ENCODE assay signal across 1 fruit fly cellular context in the genomic region with DNA sequence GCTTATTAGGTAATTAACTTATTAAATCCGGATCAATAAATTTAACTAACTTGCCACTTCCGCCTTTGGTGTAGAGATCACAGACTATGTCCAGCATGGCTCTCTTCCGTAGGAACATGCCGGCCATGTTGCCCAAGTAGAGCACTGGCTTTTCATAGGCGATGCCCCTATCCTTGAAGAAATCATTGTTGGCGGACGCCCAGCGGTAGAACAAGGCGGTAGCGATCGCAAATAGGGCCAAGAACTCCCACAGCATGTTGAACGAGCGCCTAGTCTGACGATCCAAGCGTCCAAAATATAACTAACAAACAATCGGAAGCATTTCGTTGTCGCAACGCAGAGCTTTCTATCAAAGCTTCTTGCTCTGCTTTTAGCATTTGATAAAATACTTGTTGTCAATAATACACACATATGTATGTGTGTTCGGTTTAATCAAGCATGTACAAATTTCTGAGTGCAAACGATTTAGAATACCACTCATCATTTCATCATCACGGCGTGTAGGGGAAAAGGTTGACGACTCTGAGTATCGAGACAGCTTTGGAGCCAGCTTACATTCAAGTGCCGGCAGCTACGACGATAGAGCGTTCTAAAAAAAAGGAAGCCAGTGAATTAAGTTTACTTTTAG.
TF ChIP-seq lines count a peak whose summit lies in the region.

A gene (minus strand): TSS at position 310 of the 628 bp plus-strand sequence.

TF ChIP-seq in whole organism, embryonic, 481 proteins besides CTCF, POLR2A, EP300 and RAD21 (continued from another document):
- TF ChIP-seq ranshi (GFP tag; IDR thresholded peaks at IDR 0.05; lab: Robert Waterston, UW) (no peak), sug (tag; optimal IDR thresholded peaks at IDR 0.05; lab: Kevin White, UChicago) (peak; percentile 2), Dp (GFP tag; optimal IDR thresholded peaks at IDR 0.05; lab: Kevin White, UChicago) (no peak), Hmr (GFP tag; optimal IDR thresholded peaks at IDR 0.05; lab: Kevin White, UChicago) (no peak), Lpt (GFP tag; optimal IDR thresholded peaks at IDR 0.05; lab: Kevin White, UChicago) (no peak), CG9609 (GFP tag; optimal IDR thresholded peaks at IDR 0.05; lab: Kevin White, UChicago) (no peak), Antp (GFP tag; optimal IDR thresholded peaks at IDR 0.05; lab: Kevin White, UChicago) (no peak), ato (GFP tag; IDR thresholded peaks at IDR 0.05; lab: Robert Waterston, UW; ENCODE audit: partially characterized antibody) (no peak), CG10321 (GFP tag; IDR thresholded peaks at IDR 0.05; lab: Robert Waterston, UW) (no peak), CG8388 (GFP tag; optimal IDR thresholded peaks at IDR 0.05; lab: Kevin White, UChicago) (no peak), CG13123 (GFP tag; optimal IDR thresholded peaks at IDR 0.05; lab: Kevin White, UChicago) (no peak), tgo (GFP tag; IDR thresholded peaks at IDR 0.05; lab: Robert Waterston, UW) (no peak), CG12071 (GFP tag; optimal IDR thresholded peaks at IDR 0.05; lab: Kevin White, UChicago) (peak; percentile 19), CG13624 (GFP tag; optimal IDR thresholded peaks at IDR 0.05; lab: Kevin White, UChicago) (no peak), z (GFP tag; IDR thresholded peaks at IDR 0.05; lab: Robert Waterston, UW) (peak; percentile 88), corto (GFP tag; optimal IDR thresholded peaks at IDR 0.05; lab: Kevin White, UChicago) (no peak), C15 (GFP tag; IDR thresholded peaks at IDR 0.05; lab: Robert Waterston, UW) (no peak), CG1792 (GFP tag; optimal IDR thresholded peaks at IDR 0.05; lab: Kevin White, UChicago) (no peak), bab2 (GFP tag; optimal IDR thresholded peaks at IDR 0.05; lab: Kevin White, UChicago) (no peak), tap (tag; optimal IDR thresholded peaks at IDR 0.05; lab: Kevin White, UChicago) (no peak), dm (GFP tag; optimal IDR thresholded peaks at IDR 0.05; lab: Kevin White, UChicago) (no peak), CG3726 (GFP tag; IDR thresholded peaks at IDR 0.05; lab: Robert Waterston, UW) (no peak), MESR4 (GFP tag; optimal IDR thresholded peaks at IDR 0.05; lab: Kevin White, UChicago) (no peak), CG5245 (GFP tag; optimal IDR thresholded peaks at IDR 0.05; lab: Kevin White, UChicago) (no peak), tx (GFP tag; optimal IDR thresholded peaks at IDR 0.05; lab: Kevin White, UChicago) (no peak), CG5180 (GFP tag; optimal IDR thresholded peaks at IDR 0.05; lab: Kevin White, UChicago) (no peak), CG18619 (GFP tag; optimal IDR thresholded peaks at IDR 0.05; lab: Kevin White, UChicago) (no peak), ERR (GFP tag; optimal IDR thresholded peaks at IDR 0.05; lab: Kevin White, UChicago) (no peak), bowl (GFP tag; IDR thresholded peaks at IDR 0.05; lab: Robert Waterston, UW) (no peak), unpg (GFP tag; optimal IDR thresholded peaks at IDR 0.05; lab: Kevin White, UChicago) (no peak), chinmo (GFP tag; IDR thresholded peaks at IDR 0.05; lab: Robert Waterston, UW; ENCODE audit: partially characterized antibody) (0 out of 4 replicates have a peak, but pooled peaks have one; percentile 43), run (tag; optimal IDR thresholded peaks at IDR 0.05; lab: Kevin White, UChicago) (no peak), ken (GFP tag; IDR thresholded peaks at IDR 0.05; lab: Robert Waterston, UW) (no peak), CG9876 (GFP tag; optimal IDR thresholded peaks at IDR 0.05; lab: Kevin White, UChicago) (no peak), pho (GFP tag; optimal IDR thresholded peaks at IDR 0.05; lab: Kevin White, UChicago) (no peak), CG10462 (GFP tag; optimal IDR thresholded peaks at IDR 0.05; lab: Kevin White, UChicago) (no peak), insv (GFP tag; optimal IDR thresholded peaks at IDR 0.05; lab: Kevin White, UChicago) (no peak), HLH4C (GFP tag; IDR thresholded peaks at IDR 0.05; lab: Robert Waterston, UW; ENCODE audit: partially characterized antibody) (no peak), CHES-1-like (GFP tag; optimal IDR thresholded peaks at IDR 0.05; lab: Kevin White, UChicago) (no peak), tio (GFP tag; optimal IDR thresholded peaks at IDR 0.05; lab: Kevin White, UChicago) (no peak), vfl (GFP tag; optimal IDR thresholded peaks at IDR 0.05; lab: Kevin White, UChicago) (no peak), CG2199 (GFP tag; IDR thresholded peaks at IDR 0.05; lab: Robert Waterston, UW) (no peak), CG30431 (GFP tag; optimal IDR thresholded peaks at IDR 0.05; lab: Kevin White, UChicago) (no peak), Nf-YA (GFP tag; IDR thresholded peaks at IDR 0.05; lab: Robert Waterston, UW) (no peak), Atf6 (GFP tag; IDR thresholded peaks at IDR 0.05; lab: Robert Waterston, UW) (0 out of 2 replicates have a peak, but pooled peaks have one; percentile 7), lov (optimal IDR thresholded peaks at IDR 0.05; lab: Kevin White, UChicago) (no peak), lov (GFP tag; IDR thresholded peaks at IDR 0.05; lab: Robert Waterston, UW) (no peak), CG11398 (GFP tag; optimal IDR thresholded peaks at IDR 0.05; lab: Kevin White, UChicago) (no peak), CG5953 (GFP tag; IDR thresholded peaks at IDR 0.05; lab: Robert Waterston, UW) (no peak), Lhr (GFP tag; optimal IDR thresholded peaks at IDR 0.05; lab: Kevin White, UChicago) (no peak), crol (GFP tag; IDR thresholded peaks at IDR 0.05; lab: Robert Waterston, UW) (no peak), chm (GFP tag; IDR thresholded peaks at IDR 0.05; lab: Robert Waterston, UW) (peak; percentile 43), stwl (tag; optimal IDR thresholded peaks at IDR 0.05; lab: Kevin White, UChicago) (no peak), Oli (tag; optimal IDR thresholded peaks at IDR 0.05; lab: Kevin White, UChicago) (no peak), zen (tag; optimal IDR thresholded peaks at IDR 0.05; lab: Kevin White, UChicago) (no peak), CG10267 (tag; optimal IDR thresholded peaks at IDR 0.05; lab: Kevin White, UChicago) (no peak), toy (GFP tag; IDR thresholded peaks at IDR 0.05; lab: Robert Waterston, UW) (no peak), emc (GFP tag; optimal IDR thresholded peaks at IDR 0.05; lab: Kevin White, UChicago) (no peak), CG12769 (tag; optimal IDR thresholded peaks at IDR 0.05; lab: Kevin White, UChicago) (no peak), Hsf (GFP tag; optimal IDR thresholded peaks at IDR 0.05; lab: Kevin White, UChicago) (no peak), CG6854 (GFP tag; optimal IDR thresholded peaks at IDR 0.05; lab: Kevin White, UChicago) (no peak), p53 (GFP tag; optimal IDR thresholded peaks at IDR 0.05; lab: Kevin White, UChicago) (no peak), Dll (GFP tag; IDR thresholded peaks at IDR 0.05; lab: Robert Waterston, UW; ENCODE audit: partially characterized antibody) (no peak), Blimp-1 (GFP tag; optimal IDR thresholded peaks at IDR 0.05; lab: Kevin White, UChicago) (no peak), CG8281 (tag; optimal IDR thresholded peaks at IDR 0.05; lab: Kevin White, UChicago) (peak; percentile 8), repo (GFP tag; optimal IDR thresholded peaks at IDR 0.05; lab: Kevin White, UChicago) (no peak), CG13775 (GFP tag; optimal IDR thresholded peaks at IDR 0.05; lab: Kevin White, UChicago) (no peak), CG15696 (tag; optimal IDR thresholded peaks at IDR 0.05; lab: Kevin White, UChicago) (no peak), gfzf (GFP tag; optimal IDR thresholded peaks at IDR 0.05; lab: Kevin White, UChicago) (no peak), CG4328 (GFP tag; optimal IDR thresholded peaks at IDR 0.05; lab: Kevin White, UChicago) (no peak), sens (GFP tag; lab: Kevin White, UChicago) (peak; percentile 1), Poxn (GFP tag; IDR thresholded peaks at IDR 0.05; lab: Robert Waterston, UW) (no peak), CG15601 (tag; optimal IDR thresholded peaks at IDR 0.05; lab: Kevin White, UChicago) (no peak), ara (GFP tag; IDR thresholded peaks at IDR 0.05; lab: Robert Waterston, UW) (no peak), Stat92E (GFP tag; optimal IDR thresholded peaks at IDR 0.05; lab: Kevin White, UChicago) (no peak), CG14860 (GFP tag; IDR thresholded peaks at IDR 0.05; lab: Robert Waterston, UW; ENCODE audit: partially characterized antibody) (no peak), TFAM (GFP tag; optimal IDR thresholded peaks at IDR 0.05; lab: Kevin White, UChicago) (no peak), Ada2b (GFP tag; IDR thresholded peaks at IDR 0.05; lab: Robert Waterston, UW) (no peak), nerfin-1 (tag; optimal IDR thresholded peaks at IDR 0.05; lab: Kevin White, UChicago) (no peak), fru (optimal IDR thresholded peaks at IDR 0.05; lab: Kevin White, UChicago) (no peak), CG33557 (GFP tag; optimal IDR thresholded peaks at IDR 0.05; lab: Kevin White, UChicago) (no peak), crc (GFP tag; optimal IDR thresholded peaks at IDR 0.05; lab: Kevin White, UChicago) (no peak), CG16863 (GFP tag; optimal IDR thresholded peaks at IDR 0.05; lab: Kevin White, UChicago) (no peak), trh (GFP tag; optimal IDR thresholded peaks at IDR 0.05; lab: Kevin White, UChicago) (no peak), knrl (GFP tag; IDR thresholded peaks at IDR 0.05; lab: Robert Waterston, UW; ENCODE audit: partially characterized antibody) (no peak), CG9215 (GFP tag; IDR thresholded peaks at IDR 0.05; lab: Robert Waterston, UW) (no peak), HmgD (GFP tag; optimal IDR thresholded peaks at IDR 0.05; lab: Kevin White, UChicago) (no peak), cas (GFP tag; IDR thresholded peaks at IDR 0.05; lab: Robert Waterston, UW) (no peak), CG7987 (GFP tag; optimal IDR thresholded peaks at IDR 0.05; lab: Kevin White, UChicago) (no peak), pum (GFP tag; optimal IDR thresholded peaks at IDR 0.05; lab: Kevin White, UChicago) (no peak), Hmx (GFP tag; optimal IDR thresholded peaks at IDR 0.05; lab: Kevin White, UChicago) (no peak), slbo (GFP tag; IDR thresholded peaks at IDR 0.05; lab: Robert Waterston, UW) (no peak; the same call in 1 of the 2 replicates), Doc3 (GFP tag; IDR thresholded peaks at IDR 0.05; lab: Robert Waterston, UW; ENCODE audit: partially characterized antibody) (no peak), sima (GFP tag; optimal IDR thresholded peaks at IDR 0.05; lab: Kevin White, UChicago) (no peak), twi (tag; optimal IDR thresholded peaks at IDR 0.05; lab: Kevin White, UChicago) (no peak), vvl (GFP tag; IDR thresholded peaks at IDR 0.05; lab: Robert Waterston, UW) (no peak), fd102C (GFP tag; optimal IDR thresholded peaks at IDR 0.05; lab: Kevin White, UChicago) (no peak), CG32532 (GFP tag; IDR thresholded peaks at IDR 0.05; lab: Robert Waterston, UW) (no peak), pita (GFP tag; optimal IDR thresholded peaks at IDR 0.05; lab: Kevin White, UChicago) (no peak), CG7372 (GFP tag; IDR thresholded peaks at IDR 0.05; lab: Robert Waterston, UW) (no peak), Jarid2 (GFP tag; optimal IDR thresholded peaks at IDR 0.05; lab: Kevin White, UChicago) (peak; percentile 54), CG10274 (GFP tag; optimal IDR thresholded peaks at IDR 0.05; lab: Kevin White, UChicago) (peak; percentile 63)
